In genomic region chrIV:10007758-10008157, ce11 we compare ENCODE assay signal across 4 worm cellular contexts.
TF ChIP-seq lines count a peak whose summit lies in the region.

No protein-coding gene starts in this region.

TF ChIP-seq in whole organism, L1 larva, 84 proteins besides CTCF, POLR2A, EP300 and RAD21 (continued from another document):
- TF ChIP-seq mdl-1 (tag; optimal IDR thresholded peaks at IDR 0.05; lab: Kevin White, UChicago), result peak in 1 of 2 experiments; percentile 34
- TF ChIP-seq blmp-1 (tag; optimal IDR thresholded peaks at IDR 0.05; lab: Kevin White, UChicago), result peak; percentile 99
- peak in 2 of 6 experiments; percentile 32 to 67 for TF ChIP-seq elt-3 (tag; optimal IDR thresholded peaks at IDR 0.05; lab: Kevin White, UChicago)
- TF ChIP-seq efl-1 (optimal IDR thresholded peaks at IDR 0.05; lab: Kevin White, UChicago), result peak in 1 of 2 experiments; percentile 4
- TF ChIP-seq efl-1 (GFP tag; optimal IDR thresholded peaks at IDR 0.05 in 1 of 2; lab: Kevin White, UChicago), result peak in 1 of 2 experiments; percentile 56
- peak; percentile 5 for TF ChIP-seq nhr-20 (tag; optimal IDR thresholded peaks at IDR 0.05; lab: Kevin White, UChicago)
- TF ChIP-seq nhr-71 (tag; optimal IDR thresholded peaks at IDR 0.05; lab: Kevin White, UChicago), result peak; percentile 5

TF ChIP-seq in whole organism, L2 larva, 48 proteins besides CTCF, POLR2A, EP300 and RAD21 (continued from another document):
- TF ChIP-seq ztf-4 (tag; optimal IDR thresholded peaks at IDR 0.05; lab: Kevin White, UChicago) (no peak), nhr-129 (tag; optimal IDR thresholded peaks at IDR 0.05; lab: Kevin White, UChicago) (peak; percentile 11), lin-11 (tag; optimal IDR thresholded peaks at IDR 0.05; lab: Kevin White, UChicago) (no peak), snpc-4 (tag; optimal IDR thresholded peaks at IDR 0.05; lab: Kevin White, UChicago) (no peak), sma-3 (GFP tag; optimal IDR thresholded peaks at IDR 0.05; lab: Kevin White, UChicago) (peak; percentile 37), alr-1 (tag; optimal IDR thresholded peaks at IDR 0.05; lab: Kevin White, UChicago) (no peak), F13H6.1 (tag; optimal IDR thresholded peaks at IDR 0.05; lab: Kevin White, UChicago) (peak; percentile 43), lin-39 (tag; optimal IDR thresholded peaks at IDR 0.05; lab: Kevin White, UChicago) (no peak), C34F6.9 (tag; optimal IDR thresholded peaks at IDR 0.05; lab: Kevin White, UChicago) (peak; percentile 8), crh-2 (tag; optimal IDR thresholded peaks at IDR 0.05; lab: Kevin White, UChicago) (peak; percentile 60), lsy-2 (tag; optimal IDR thresholded peaks at IDR 0.05; lab: Kevin White, UChicago) (peak in 1 of 2 experiments; percentile 9), nhr-21 (tag; optimal IDR thresholded peaks at IDR 0.05; lab: Kevin White, UChicago) (peak; percentile 64)

TF ChIP-seq in whole organism, L3 larva, 47 proteins besides CTCF, POLR2A, EP300 and RAD21 (continued from another document):
- TF ChIP-seq elt-3 (tag; optimal IDR thresholded peaks at IDR 0.05; lab: Kevin White, UChicago) (no peak), ama-1 (optimal IDR thresholded peaks at IDR 0.05; lab: Kevin White, UChicago) (no peak), nhr-237 (tag; optimal IDR thresholded peaks at IDR 0.05; lab: Kevin White, UChicago) (no peak), nhr-28 (tag; optimal IDR thresholded peaks at IDR 0.05; lab: Kevin White, UChicago) (no peak), egl-5 (tag; optimal IDR thresholded peaks at IDR 0.05; lab: Kevin White, UChicago) (no peak), nhr-23 (tag; optimal IDR thresholded peaks at IDR 0.05; lab: Kevin White, UChicago) (peak; percentile 91), lin-39 (tag; optimal IDR thresholded peaks at IDR 0.05; lab: Kevin White, UChicago) (no peak), pqm-1 (tag; optimal IDR thresholded peaks at IDR 0.05; lab: Kevin White, UChicago) (no peak), nhr-11 (tag; optimal IDR thresholded peaks at IDR 0.05; lab: Kevin White, UChicago) (no peak), nhr-25 (tag; optimal IDR thresholded peaks at IDR 0.05; lab: Kevin White, UChicago) (peak; percentile 78), nhr-77 (tag; optimal IDR thresholded peaks at IDR 0.05; lab: Kevin White, UChicago) (no peak), ceh-28 (tag; optimal IDR thresholded peaks at IDR 0.05; lab: Kevin White, UChicago) (no peak), nfya-1 (tag; optimal IDR thresholded peaks at IDR 0.05; lab: Kevin White, UChicago; ENCODE audit: insufficient read depth) (no peak), sea-2 (GFP tag; optimal IDR thresholded peaks at IDR 0.05; lab: Kevin White, UChicago) (no peak), aly-2 (tag; optimal IDR thresholded peaks at IDR 0.05; lab: Kevin White, UChicago) (no peak), fkh-10 (GFP tag; optimal IDR thresholded peaks at IDR 0.05; lab: Kevin White, UChicago) (no peak), fos-1 (tag; optimal IDR thresholded peaks at IDR 0.05; lab: Kevin White, UChicago) (no peak), nhr-67 (tag; optimal IDR thresholded peaks at IDR 0.05; lab: Kevin White, UChicago) (no peak), ceh-16 (tag; optimal IDR thresholded peaks at IDR 0.05; lab: Kevin White, UChicago) (no peak), pha-4 (tag; optimal IDR thresholded peaks at IDR 0.05; lab: Kevin White, UChicago) (peak; percentile 63), egl-27 (tag; optimal IDR thresholded peaks at IDR 0.05; lab: Kevin White, UChicago) (no peak), nhr-43 (tag; optimal IDR thresholded peaks at IDR 0.05; lab: Kevin White, UChicago; ENCODE audit: poor library complexity, severe bottlenecking) (peak; percentile 41), skn-1 (tag; optimal IDR thresholded peaks at IDR 0.05; lab: Kevin White, UChicago) (no peak), ceh-82 (tag; optimal IDR thresholded peaks at IDR 0.05; lab: Kevin White, UChicago) (no peak), ztf-11 (tag; optimal IDR thresholded peaks at IDR 0.05; lab: Kevin White, UChicago) (no peak), mdl-1 (tag; optimal IDR thresholded peaks at IDR 0.05; lab: Kevin White, UChicago) (no peak), nhr-12 (tag; optimal IDR thresholded peaks at IDR 0.05; lab: Kevin White, UChicago) (no peak), snpc-4 (tag; optimal IDR thresholded peaks at IDR 0.05; lab: Kevin White, UChicago) (no peak), elt-1 (tag; optimal IDR thresholded peaks at IDR 0.05; lab: Kevin White, UChicago) (no peak)

TF ChIP-seq in whole organism, L4 larva, 104 proteins besides CTCF, POLR2A, EP300 and RAD21 (continued from another document):
- TF ChIP-seq nhr-237 (tag; optimal IDR thresholded peaks at IDR 0.05; lab: Kevin White, UChicago) (no peak), F44E2.7 (GFP tag; IDR thresholded peaks at IDR 0.05; lab: Robert Waterston, UW) (no peak), pha-4 (GFP tag; IDR thresholded peaks at IDR 0.05; lab: Robert Waterston, UW) (no peak), pha-4 (tag; optimal IDR thresholded peaks at IDR 0.05; lab: Kevin White, UChicago) (peak; percentile 42), tra-1 (GFP tag; IDR thresholded peaks at IDR 0.05; lab: Robert Waterston, UW) (no peak), dmd-6 (GFP tag; IDR thresholded peaks at IDR 0.05; lab: Robert Waterston, UW) (no peak), attf-4 (tag; optimal IDR thresholded peaks at IDR 0.05; lab: Kevin White, UChicago) (no peak), hlh-30 (tag; optimal IDR thresholded peaks at IDR 0.05; lab: Kevin White, UChicago; ENCODE audit: insufficient read depth) (peak; percentile 5), snpc-4 (tag; optimal IDR thresholded peaks at IDR 0.05; lab: Kevin White, UChicago) (no peak), mdl-1 (tag; optimal IDR thresholded peaks at IDR 0.05; lab: Kevin White, UChicago) (peak; percentile 18 to 81), hlh-11 (tag; optimal IDR thresholded peaks at IDR 0.05; lab: Kevin White, UChicago) (peak; percentile 50), daf-16 (GFP tag; optimal IDR thresholded peaks at IDR 0.05; lab: Kevin White, UChicago) (no peak), daf-16 (tag; optimal IDR thresholded peaks at IDR 0.05; lab: Kevin White, UChicago) (peak; percentile 20), spr-3 (GFP tag; optimal IDR thresholded peaks at IDR 0.05; lab: Kevin White, UChicago) (no peak), vab-7 (GFP tag; IDR thresholded peaks at IDR 0.05; lab: Robert Waterston, UW) (no peak), ctbp-1 (GFP tag; IDR thresholded peaks at IDR 0.05; lab: Robert Waterston, UW) (no peak), R02D3.7 (tag; optimal IDR thresholded peaks at IDR 0.05; lab: Kevin White, UChicago) (no peak), zip-2 (tag; optimal IDR thresholded peaks at IDR 0.05; lab: Kevin White, UChicago) (no peak), Y75B8A.6 (GFP tag; IDR thresholded peaks at IDR 0.05; lab: Robert Waterston, UW) (no peak), zfp-2 (tag; optimal IDR thresholded peaks at IDR 0.05; lab: Kevin White, UChicago) (no peak), spr-1 (tag; optimal IDR thresholded peaks at IDR 0.05; lab: Kevin White, UChicago) (no peak), hmg-1.1 (GFP tag; IDR thresholded peaks at IDR 0.05; lab: Robert Waterston, UW) (0 out of 2 replicates have a peak, but pooled peaks have one; percentile 50), ZK546.5 (tag; optimal IDR thresholded peaks at IDR 0.05; lab: Kevin White, UChicago) (no peak), madf-5 (GFP tag; IDR thresholded peaks at IDR 0.05; lab: Robert Waterston, UW) (0 out of 4 replicates have a peak, but pooled peaks of 1 of the 2 experiments have one; percentile 16), mes-2 (tag; optimal IDR thresholded peaks at IDR 0.05; lab: Kevin White, UChicago; ENCODE audit: poor library complexity, severe bottlenecking) (peak; percentile 30), mxl-3 (GFP tag; optimal IDR thresholded peaks at IDR 0.05; lab: Kevin White, UChicago) (peak; percentile 54)
TF ChIP-seq in whole organism, L4 larva: peak in this region for 13.
